Worm (Caenorhabditis elegans) whole organism, L4 larva: Measurements from ENCODE around the gene gex-5.

Source experiments
- R02D3.7 ChIP-seq: fragments of 150-350 bp; sonication (generic microtip); optimal IDR thresholded peaks from 3 replicates; lab custom pipeline; 2014; ENCODE audit warnings: missing biosample characterization, missing genetic modification characterization
- Y5F2A.4 ChIP-seq: fragments of 200-800 bp; sonication (Bioruptor generic); optimal IDR thresholded peaks from 2 replicates; lab custom pipeline; 2018; ENCODE audit warnings: mild to moderate bottlenecking, missing genetic modification characterization, missing compliant biosample characterization
- Y75B8A.6 ChIP-seq: fragments of 200-800 bp; sonication (Bioruptor generic); IDR thresholded peaks from 2 replicates; pipeline ENCODE4 v1.3.6; 2022; ENCODE audit warnings: missing genetic modification reagents, missing genetic modification characterization, missing compliant biosample characterization
- ZK337.2 ChIP-seq: fragments of 200-800 bp; sonication (Bioruptor generic); IDR thresholded peaks from 2 replicates; pipeline ENCODE4 v1.3.6; 2022; ENCODE audit warnings: missing genetic modification reagents, missing genetic modification characterization, missing compliant biosample characterization
- ZK546.5 ChIP-seq, 2 experiments: sonication (generic microtip); optimal IDR thresholded peaks; 2 replicates each; lab custom pipeline; 2017; ENCODE audit warnings: missing biosample characterization in 2 of 2, missing genetic modification characterization in 2 of 2
- arid-1 ChIP-seq: fragments of 200-800 bp; sonication (Bioruptor generic); conservative IDR thresholded peaks from 2 replicates; pipeline ENCODE4 v1.3.6; 2022; ENCODE audit warnings: missing genetic modification reagents, missing genetic modification characterization, missing compliant biosample characterization
- attf-4 ChIP-seq: sonication (generic microtip); optimal IDR thresholded peaks from 3 replicates; lab custom pipeline; 2017; ENCODE audit warnings: missing biosample characterization, missing genetic modification characterization
- ceh-32 ChIP-seq: sonication (generic microtip); optimal IDR thresholded peaks from 2 replicates; lab custom pipeline; 2016; ENCODE audit warnings: mild to moderate bottlenecking, missing genetic modification characterization, missing compliant biosample characterization; ENCODE audit not compliant: poor library complexity
- ceh-44 ChIP-seq: fragments of 200-800 bp; sonication (Bioruptor generic); IDR thresholded peaks from 2 replicates; pipeline ENCODE4 v1.3.6; 2022; ENCODE audit warnings: missing genetic modification reagents, missing genetic modification characterization, missing compliant biosample characterization
- ces-1 ChIP-seq: fragments of 150-350 bp; sonication (generic microtip); optimal IDR thresholded peaks from 4 replicates; lab custom pipeline; 2014; ENCODE audit warnings: missing biosample characterization, missing genetic modification reagents, missing genetic modification characterization
- ctbp-1 ChIP-seq: fragments of 200-800 bp; sonication (Bioruptor generic); IDR thresholded peaks from 2 replicates; pipeline ENCODE4 v1.3.6; 2022; ENCODE audit warnings: missing genetic modification reagents, missing genetic modification characterization, missing compliant biosample characterization
- daf-12 ChIP-seq: fragments of 150-350 bp; optimal IDR thresholded peaks from 2 replicates; lab custom pipeline; 2014; ENCODE audit warnings: missing biosample characterization, missing genetic modification reagents, missing genetic modification characterization
- daf-19 ChIP-seq: fragments of 200-800 bp; sonication (Bioruptor generic); conservative IDR thresholded peaks from 2 replicates; pipeline ENCODE4 v1.3.6; 2022; ENCODE audit warnings: missing genetic modification characterization, missing compliant biosample characterization
- daf-8 ChIP-seq: fragments of 200-800 bp; sonication (Bioruptor generic); IDR thresholded peaks from 2 replicates; pipeline ENCODE4 v1.3.6; 2022; ENCODE audit warnings: missing genetic modification characterization, missing compliant biosample characterization
- dmd-6 ChIP-seq: fragments of 200-800 bp; sonication (Bioruptor generic); IDR thresholded peaks from 2 replicates; pipeline ENCODE4 v1.3.6; 2022; ENCODE audit warnings: missing genetic modification reagents, missing genetic modification characterization, missing compliant biosample characterization
- dpl-1 ChIP-seq: fragments of 150-350 bp; optimal IDR thresholded peaks from 2 replicates; lab custom pipeline; 2014; ENCODE audit warnings: missing biosample characterization, missing genetic modification reagents, missing genetic modification characterization
- duxl-1 ChIP-seq: sonication (generic microtip); optimal IDR thresholded peaks from 2 replicates; lab custom pipeline; 2016; ENCODE audit warnings: mild to moderate bottlenecking, missing genetic modification characterization, moderate library complexity, missing compliant biosample characterization; ENCODE audit not compliant: poor library complexity
- dve-1 ChIP-seq: sonication (generic microtip); optimal IDR thresholded peaks from 2 replicates; lab custom pipeline; 2017; ENCODE audit warnings: antibody characterized with exemption, mild to moderate bottlenecking, missing genetic modification characterization, missing compliant biosample characterization; ENCODE audit not compliant: insufficient read depth
- fkh-10 ChIP-seq: fragments of 150-350 bp; optimal IDR thresholded peaks from 2 replicates; lab custom pipeline; 2014; ENCODE audit warnings: missing biosample characterization, missing genetic modification reagents, missing genetic modification characterization
- hlh-11 ChIP-seq: fragments of 200-800 bp; sonication (Bioruptor generic); optimal IDR thresholded peaks from 2 replicates; lab custom pipeline; 2018; ENCODE audit warnings: mild to moderate bottlenecking, missing genetic modification characterization, missing compliant biosample characterization
- hmg-1.1 ChIP-seq: fragments of 200-800 bp; sonication (Bioruptor generic); IDR thresholded peaks from 2 replicates; pipeline ENCODE4 v1.3.6; 2022; ENCODE audit warnings: missing genetic modification reagents, missing genetic modification characterization, missing compliant biosample characterization
- lim-7 ChIP-seq: fragments of 200-800 bp; sonication (Bioruptor generic); IDR thresholded peaks from 2 replicates; pipeline ENCODE4 v1.3.6; 2022; ENCODE audit warnings: missing genetic modification characterization, missing compliant biosample characterization
- lin-13 ChIP-seq: fragments of 150-350 bp; optimal IDR thresholded peaks from 2 replicates; lab custom pipeline; 2014; ENCODE audit warnings: missing biosample characterization, missing genetic modification reagents, missing genetic modification characterization
- lin-29 ChIP-seq: fragments of 200-800 bp; sonication (Bioruptor generic); IDR thresholded peaks from 2 replicates; pipeline ENCODE4 v1.3.6; 2022; ENCODE audit warnings: missing genetic modification reagents, missing genetic modification characterization, missing compliant biosample characterization
- madf-5 ChIP-seq, 2 experiments: fragments of 200-800 bp; sonication (Bioruptor generic); IDR thresholded peaks; 2 replicates each; pipeline ENCODE4 v1.3.6; 2022; ENCODE audit warnings: missing compliant biosample characterization in 2 of 2, missing genetic modification characterization in 2 of 2
- madf-9 ChIP-seq: fragments of 200-800 bp; sonication (Bioruptor generic); conservative IDR thresholded peaks from 2 replicates; pipeline ENCODE4 v1.3.6; 2022; ENCODE audit warnings: missing genetic modification reagents, missing genetic modification characterization, missing compliant biosample characterization
- mes-2 ChIP-seq: sonication (generic microtip); optimal IDR thresholded peaks from 2 replicates; lab custom pipeline; 2016; ENCODE audit warnings: missing genotype, mild to moderate bottlenecking, missing genetic modification characterization, missing compliant biosample characterization; ENCODE audit not compliant: poor library complexity, severe bottlenecking
- mxl-3 ChIP-seq: fragments of 200-800 bp; sonication (Bioruptor generic); optimal IDR thresholded peaks from 2 replicates; lab custom pipeline; 2018; ENCODE audit warnings: mild to moderate bottlenecking, missing genetic modification characterization, missing compliant biosample characterization
- nhr-10 ChIP-seq: fragments of 150-350 bp; optimal IDR thresholded peaks from 2 replicates; lab custom pipeline; 2014; ENCODE audit warnings: missing biosample characterization, missing genetic modification characterization
- nhr-102 ChIP-seq: sonication (generic microtip); optimal IDR thresholded peaks from 2 replicates; lab custom pipeline; 2016; ENCODE audit warnings: mild to moderate bottlenecking, missing genetic modification characterization, moderate library complexity, missing compliant biosample characterization
- nhr-111 ChIP-seq: fragments of 200-800 bp; sonication (Bioruptor generic); optimal IDR thresholded peaks from 2 replicates; lab custom pipeline; 2018; ENCODE audit warnings: mild to moderate bottlenecking, missing genetic modification characterization, missing compliant biosample characterization
- nhr-237 ChIP-seq: sonication (generic microtip); optimal IDR thresholded peaks from 2 replicates; lab custom pipeline; 2017; ENCODE audit warnings: missing biosample characterization, missing genetic modification characterization
- nhr-25 ChIP-seq: sonication (generic microtip); optimal IDR thresholded peaks from 2 replicates; lab custom pipeline; 2017; ENCODE audit warnings: missing genetic modification characterization, mild to moderate bottlenecking, missing compliant biosample characterization, antibody characterized with exemption, moderate library complexity, borderline replicate concordance; ENCODE audit not compliant: insufficient read depth
- nhr-41 ChIP-seq: fragments of 200-800 bp; sonication (Bioruptor generic); IDR thresholded peaks from 2 replicates; pipeline ENCODE4 v1.3.6; 2022; ENCODE audit warnings: missing genetic modification reagents, missing genetic modification characterization, missing compliant biosample characterization
- nhr-42 ChIP-seq: fragments of 200-800 bp; sonication (Bioruptor generic); IDR thresholded peaks from 2 replicates; pipeline ENCODE4 v1.3.6; 2022; ENCODE audit warnings: missing genetic modification characterization, missing compliant biosample characterization
- nhr-76 ChIP-seq: fragments of 150-350 bp; optimal IDR thresholded peaks from 2 replicates; lab custom pipeline; 2014; ENCODE audit warnings: missing biosample characterization, missing genetic modification characterization
- pha-4 ChIP-seq, 2 experiments: fragments of 150-350 bp in 1 of 2; fragments of 200-800 bp in 1 of 2; sonication (Bioruptor generic) in 1 of 2; IDR thresholded peaks in 1 of 2; optimal IDR thresholded peaks in 1 of 2; 2 replicates each; pipeline versions ENCODE4 v1.3.6 to Lab custom; 2014 to 2022; ENCODE audit warnings: missing genetic modification characterization in 2 of 2, missing genetic modification reagents in 2 of 2, missing biosample characterization in 1 of 2, missing compliant biosample characterization in 1 of 2
- pqm-1 ChIP-seq: sonication (generic microtip); optimal IDR thresholded peaks from 2 replicates; lab custom pipeline; 2017; ENCODE audit warnings: missing biosample characterization, missing genetic modification characterization
- sdz-12 ChIP-seq: fragments of 200-800 bp; sonication (Bioruptor generic); optimal IDR thresholded peaks from 2 replicates; lab custom pipeline; 2018; ENCODE audit warnings: mild to moderate bottlenecking, missing genetic modification characterization, missing compliant biosample characterization
- skn-1 ChIP-seq: fragments of 150-350 bp; optimal IDR thresholded peaks from 2 replicates; lab custom pipeline; 2014; ENCODE audit warnings: missing biosample characterization, missing genetic modification characterization
- spr-1 ChIP-seq: sonication (generic microtip); optimal IDR thresholded peaks from 2 replicates; lab custom pipeline; 2016; ENCODE audit warnings: mild to moderate bottlenecking, missing genetic modification characterization, missing compliant biosample characterization
- spr-3 ChIP-seq: fragments of 200-800 bp; sonication (Bioruptor generic); optimal IDR thresholded peaks from 2 replicates; lab custom pipeline; 2018; ENCODE audit warnings: mild to moderate bottlenecking, missing genetic modification characterization, missing compliant biosample characterization
- tag-97 ChIP-seq: fragments of 200-800 bp; sonication (Bioruptor generic); IDR thresholded peaks from 2 replicates; pipeline ENCODE4 v1.3.6; 2022; ENCODE audit warnings: missing genetic modification characterization, missing compliant biosample characterization
- unc-130 ChIP-seq: sonication (generic microtip); optimal IDR thresholded peaks from 2 replicates; lab custom pipeline; 2016; ENCODE audit warnings: missing genetic modification reagents, missing genetic modification characterization, missing compliant biosample characterization
- unc-39 ChIP-seq: sonication (generic microtip); optimal IDR thresholded peaks from 2 replicates; lab custom pipeline; 2017; ENCODE audit warnings: missing biosample characterization, missing genetic modification characterization
- vab-7 ChIP-seq: fragments of 200-800 bp; sonication (Bioruptor generic); IDR thresholded peaks from 2 replicates; pipeline ENCODE4 v1.3.6; 2022; ENCODE audit warnings: missing genetic modification reagents, missing genetic modification characterization, missing compliant biosample characterization
- zfp-3 ChIP-seq: fragments of 200-800 bp; sonication (Bioruptor generic); conservative IDR thresholded peaks from 2 replicates; pipeline ENCODE4 v1.3.6; 2022; ENCODE audit warnings: missing genetic modification reagents, missing genetic modification characterization, missing compliant biosample characterization
- ztf-11 ChIP-seq: fragments of 150-350 bp; optimal IDR thresholded peaks from 2 replicates; lab custom pipeline; 2014; ENCODE audit warnings: missing biosample characterization, missing genetic modification characterization
- ztf-7 ChIP-seq: fragments of 150-350 bp; optimal IDR thresholded peaks from 2 replicates; lab custom pipeline; 2014; ENCODE audit warnings: missing biosample characterization, missing genetic modification characterization

gex-5 gene

ce11 chrIII:4754001-4754561, 27.7 kb downstream of the gex-5 start, which contains the start of the genes rps-0 and rbg-3 (continued):
- TF ChIP-seq pha-4 (GFP tag; IDR thresholded peaks at IDR 0.05; lab: Robert Waterston, UW), result peak; percentile 37; the same call in 1 of the 2 replicates
- TF ChIP-seq pha-4 (tag; optimal IDR thresholded peaks at IDR 0.05; lab: Kevin White, UChicago), result peak; percentile 68
- TF ChIP-seq R02D3.7 (tag; lab: Kevin White, UChicago), result peak; percentile 90
- TF ChIP-seq mxl-3 (GFP tag; lab: Kevin White, UChicago), result peak; percentile 31
- TF ChIP-seq arid-1, result peak; percentile 57
- peak; percentile 37; the same call in 1 of the 2 replicates for TF ChIP-seq nhr-42
- peak; percentile 67 for TF ChIP-seq unc-130 (GFP tag; lab: Kevin White, UChicago)
- TF ChIP-seq unc-39, result no peak
- TF ChIP-seq spr-1 (tag; lab: Kevin White, UChicago), result peak; percentile 80
- 0 out of 2 replicates have a peak, but pooled peaks have one; percentile 38 for TF ChIP-seq vab-7 (GFP tag; lab: Robert Waterston, UW)
- no peak for TF ChIP-seq tag-97 (GFP tag; lab: Robert Waterston, UW)
- peak; percentile 84 for TF ChIP-seq lin-13
- no peak for TF ChIP-seq madf-5 (GFP tag; IDR thresholded peaks at IDR 0.05; lab: Robert Waterston, UW)
- no peak for TF ChIP-seq nhr-41 (GFP tag; lab: Robert Waterston, UW)
- TF ChIP-seq nhr-111 (GFP tag; lab: Kevin White, UChicago), result no peak
- TF ChIP-seq lim-7 (GFP tag; lab: Robert Waterston, UW), result no peak
- TF ChIP-seq ztf-7 (tag; lab: Kevin White, UChicago), result peak; percentile 89
- no peak for TF ChIP-seq ZK337.2
- TF ChIP-seq daf-19 (GFP tag; lab: Robert Waterston, UW), result no peak
- TF ChIP-seq lin-29 (GFP tag; lab: Robert Waterston, UW), result no peak
- peak; percentile 83 for TF ChIP-seq hmg-1.1
- TF ChIP-seq dmd-6 (GFP tag; lab: Robert Waterston, UW), result peak; percentile 77
- TF ChIP-seq dve-1, result peak; percentile 97
- TF ChIP-seq nhr-25, result peak; percentile 81
- peak in 1 of 2 experiments; percentile 58 for TF ChIP-seq ZK546.5 (tag; optimal IDR thresholded peaks at IDR 0.05; lab: Kevin White, UChicago)
- no peak for TF ChIP-seq ceh-32
- TF ChIP-seq spr-3 (GFP tag; lab: Kevin White, UChicago), result no peak
- no peak for TF ChIP-seq madf-9
- TF ChIP-seq Y5F2A.4 (GFP tag; lab: Kevin White, UChicago), result no peak
- peak; percentile 61; the same call in 1 of the 2 replicates for TF ChIP-seq ctbp-1 (GFP tag; lab: Robert Waterston, UW)
- no peak for TF ChIP-seq nhr-237 (tag; lab: Kevin White, UChicago)
- peak; percentile 95 for TF ChIP-seq mes-2 (tag; lab: Kevin White, UChicago)
- TF ChIP-seq nhr-10 (tag; lab: Kevin White, UChicago), result no peak
- TF ChIP-seq fkh-10, result peak; percentile 88
- TF ChIP-seq nhr-102 (tag; lab: Kevin White, UChicago), result peak; percentile 82
- TF ChIP-seq sdz-12 (GFP tag; lab: Kevin White, UChicago), result no peak
- no peak for TF ChIP-seq nhr-76 (tag; lab: Kevin White, UChicago)
- TF ChIP-seq ceh-44 (GFP tag; lab: Robert Waterston, UW), result no peak
- TF ChIP-seq daf-8 (GFP tag; lab: Robert Waterston, UW), result no peak
- TF ChIP-seq hlh-11 (tag; lab: Kevin White, UChicago), result peak; percentile 83
- no peak for TF ChIP-seq daf-12
- no peak for TF ChIP-seq Y75B8A.6 (GFP tag; lab: Robert Waterston, UW)
- TF ChIP-seq pqm-1 (tag; lab: Kevin White, UChicago), result no peak
- TF ChIP-seq duxl-1 (tag; lab: Kevin White, UChicago), result peak; percentile 75
- TF ChIP-seq zfp-3, result peak; percentile 53
- TF ChIP-seq dpl-1 (GFP tag; lab: Kevin White, UChicago), result peak; percentile 93
- no peak for TF ChIP-seq ztf-11 (tag; lab: Kevin White, UChicago)
- peak; percentile 68 for TF ChIP-seq ces-1 (GFP tag; lab: Kevin White, UChicago)
- no peak for TF ChIP-seq attf-4 (tag; lab: Kevin White, UChicago)
- no peak for TF ChIP-seq skn-1
